Worm (Caenorhabditis elegans) whole organism, early embryonic: ENCODE measurements around the gene mig-21.

ENCODE experiments used
- B0310.2 ChIP-seq: sonication (generic microtip); optimal IDR thresholded peaks from 2 replicates; lab custom pipeline; 2016; ENCODE audit warnings: mild to moderate bottlenecking, missing genetic modification characterization, missing compliant biosample characterization
- F13C5.2 ChIP-seq: sonication (generic microtip); optimal IDR thresholded peaks from 2 replicates; lab custom pipeline; 2017; ENCODE audit warnings: mild to moderate bottlenecking, missing genetic modification characterization, inconsistent platforms, missing compliant biosample characterization
- aly-1 ChIP-seq: sonication (generic microtip); optimal IDR thresholded peaks from 2 replicates; lab custom pipeline; 2016; ENCODE audit warnings: missing genetic modification characterization, missing compliant biosample characterization
- ama-1 ChIP-seq: fragments of 150-350 bp; optimal IDR thresholded peaks from 2 replicates; lab custom pipeline; 2014
- ceh-13 ChIP-seq: fragments of 200-800 bp; sonication (Bioruptor generic); optimal IDR thresholded peaks from 2 replicates; lab custom pipeline; 2018; ENCODE audit warnings: mild to moderate bottlenecking, missing genetic modification characterization, missing compliant biosample characterization
- ceh-36 ChIP-seq: sonication (generic microtip); optimal IDR thresholded peaks from 2 replicates; lab custom pipeline; 2016; ENCODE audit warnings: missing genetic modification characterization, inconsistent platforms, missing compliant biosample characterization
- ets-7 ChIP-seq: sonication (generic microtip); optimal IDR thresholded peaks from 2 replicates; lab custom pipeline; 2016; ENCODE audit warnings: missing genotype, missing genetic modification characterization, missing compliant biosample characterization
- flt-1 ChIP-seq: fragments of 200-800 bp; sonication (Bioruptor generic); IDR thresholded peaks from 2 replicates; pipeline ENCODE4 v1.3.6; 2022; ENCODE audit warnings: missing genetic modification characterization, missing compliant biosample characterization
- hmbx-1 ChIP-seq: sonication (generic microtip); optimal IDR thresholded peaks from 2 replicates; lab custom pipeline; 2016; ENCODE audit warnings: mild to moderate bottlenecking, missing genetic modification characterization, missing compliant biosample characterization
- hmg-4 ChIP-seq: fragments of 200-800 bp; sonication (Bioruptor generic); optimal IDR thresholded peaks from 2 replicates; lab custom pipeline; 2018; ENCODE audit warnings: mild to moderate bottlenecking, missing genetic modification characterization, missing compliant biosample characterization
- hnd-1 ChIP-seq: sonication (generic microtip); optimal IDR thresholded peaks from 2 replicates; lab custom pipeline; 2016; ENCODE audit warnings: missing genetic modification characterization, missing compliant biosample characterization
- pes-1 ChIP-seq: fragments of 200-800 bp; sonication (Bioruptor generic); IDR thresholded peaks from 2 replicates; pipeline ENCODE4 v1.3.6; 2022; ENCODE audit warnings: missing genetic modification reagents, missing genetic modification characterization, missing compliant biosample characterization
- scrt-1 ChIP-seq: fragments of 200-800 bp; sonication (Bioruptor generic); IDR thresholded peaks from 2 replicates; pipeline ENCODE4 v1.3.6; 2022; ENCODE audit warnings: missing genetic modification characterization, missing compliant biosample characterization
- sea-1 ChIP-seq: fragments of 200-800 bp; sonication (Bioruptor generic); conservative IDR thresholded peaks from 2 replicates; pipeline ENCODE4 v1.3.6; 2022; ENCODE audit warnings: missing genetic modification characterization, missing compliant biosample characterization
- tbx-11 ChIP-seq: fragments of 200-800 bp; sonication (Bioruptor generic); IDR thresholded peaks from 2 replicates; pipeline ENCODE4 v1.3.6; 2022; ENCODE audit warnings: missing genetic modification characterization, missing compliant biosample characterization
- tbx-37 ChIP-seq: fragments of 200-800 bp; sonication (Bioruptor generic); conservative IDR thresholded peaks from 2 replicates; pipeline ENCODE4 v1.3.6; 2022; ENCODE audit warnings: missing genetic modification reagents, missing genetic modification characterization, missing compliant biosample characterization
- tra-4 ChIP-seq: sonication (generic microtip); optimal IDR thresholded peaks from 2 replicates; lab custom pipeline; 2017; ENCODE audit warnings: missing genetic modification characterization, missing compliant biosample characterization

The mig-21 gene

DNA sequence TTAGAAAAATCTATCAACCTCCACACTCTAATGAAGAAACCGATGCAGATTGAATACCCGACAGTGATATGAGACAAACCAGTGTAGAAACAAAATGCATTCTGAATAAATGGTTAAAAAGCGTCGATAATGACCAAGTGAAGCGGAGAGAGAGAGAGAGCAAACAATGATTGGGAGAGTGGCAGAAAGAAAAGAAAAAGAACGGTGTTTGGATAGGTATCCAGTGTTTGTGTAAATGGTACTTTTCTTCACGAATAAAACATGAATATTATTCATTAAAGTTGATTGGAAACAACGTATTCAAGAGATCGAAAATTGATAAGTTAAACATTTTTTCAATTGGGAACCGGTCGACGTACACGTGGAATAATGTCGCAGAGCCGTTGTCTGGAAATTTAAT, 8.8 kb downstream of the mig-21 start, which contains the start of gene F01F1.15:
F01F1.15 (minus strand) TSS at position 101 of the 400 bp plus-strand sequence.
- TF ChIP-seq aly-1 (tag; lab: Kevin White, UChicago), result no peak
- TF ChIP-seq F13C5.2 (tag; lab: Kevin White, UChicago), result no peak
- no peak for TF ChIP-seq pes-1 (GFP tag; lab: Robert Waterston, UW)
- TF ChIP-seq sea-1 (GFP tag; lab: Robert Waterston, UW), result no peak
- TF ChIP-seq hnd-1 (tag; lab: Kevin White, UChicago), result no peak
- no peak for TF ChIP-seq tra-4 (tag; lab: Kevin White, UChicago)
- no peak for TF ChIP-seq tbx-11
- TF ChIP-seq hmbx-1 (tag; lab: Kevin White, UChicago), result no peak
- no peak for TF ChIP-seq tbx-37
- no peak for TF ChIP-seq ceh-13
- no peak for TF ChIP-seq ets-7 (tag; lab: Kevin White, UChicago)
- no peak for TF ChIP-seq scrt-1 (GFP tag; lab: Robert Waterston, UW)
- TF ChIP-seq ama-1 (lab: Kevin White, UChicago), result no peak
- no peak for TF ChIP-seq flt-1
- TF ChIP-seq hmg-4 (GFP tag; lab: Kevin White, UChicago), result no peak
- TF ChIP-seq ceh-36, result no peak
- TF ChIP-seq B0310.2 (tag; lab: Kevin White, UChicago), result no peak

DNA sequence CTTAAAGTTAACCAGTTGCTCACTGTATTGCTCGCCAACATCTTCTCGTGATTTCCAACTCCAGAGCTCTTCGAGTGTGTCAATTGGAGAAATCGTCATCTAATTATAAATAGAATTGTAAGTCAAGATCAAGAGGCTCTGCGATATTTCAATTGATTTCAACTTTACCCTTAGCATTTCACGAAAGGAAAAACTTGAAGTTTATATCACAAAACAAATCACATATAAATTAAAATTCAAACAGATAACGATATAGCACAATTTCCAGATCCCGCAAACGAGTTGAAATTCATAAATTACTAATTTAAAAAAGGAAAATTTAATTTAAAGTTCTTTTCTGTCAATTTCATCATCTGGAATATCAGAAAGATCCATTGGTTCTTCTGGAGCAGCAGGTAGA, 9.8 kb downstream of the mig-21 start, which contains the start of gene eng-1:
eng-1 (minus strand) TSS at position 101 of the 400 bp plus-strand sequence.
- TF ChIP-seq tbx-37 (no peak), hnd-1 (tag; lab: Kevin White, UChicago) (no peak), sea-1 (GFP tag; lab: Robert Waterston, UW) (no peak), tbx-11 (no peak), aly-1 (tag; lab: Kevin White, UChicago) (no peak), pes-1 (GFP tag; lab: Robert Waterston, UW) (no peak), scrt-1 (GFP tag; lab: Robert Waterston, UW) (no peak), flt-1 (no peak), ama-1 (lab: Kevin White, UChicago) (no peak), ceh-13 (no peak), ceh-36 (no peak), B0310.2 (tag; lab: Kevin White, UChicago) (no peak)

DNA sequence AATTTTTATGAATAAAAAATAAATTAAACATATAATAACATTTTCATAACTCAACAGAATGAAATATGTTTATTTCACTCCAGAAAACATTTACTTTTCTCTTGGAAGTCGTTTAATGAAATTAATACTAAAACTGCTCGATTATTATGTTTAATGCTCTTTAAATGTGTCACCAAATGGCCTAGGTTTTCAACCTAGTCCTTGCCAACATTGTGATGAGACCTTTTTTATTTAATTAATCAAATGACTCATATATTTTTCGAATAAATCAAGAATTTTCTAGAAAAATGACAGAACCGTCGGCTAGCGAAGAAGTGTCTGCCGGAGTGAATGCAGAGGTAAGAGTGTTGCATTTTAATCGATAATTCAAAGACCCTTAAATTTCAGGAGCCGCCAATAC, 13.9 kb downstream of the mig-21 start, which contains the start of gene rabn-5:
rabn-5 (plus strand) TSS at position 284 of the 400 bp plus-strand sequence.
- TF ChIP-seq tra-4 (tag; lab: Kevin White, UChicago), result no peak
- no peak for TF ChIP-seq hmg-4 (GFP tag; lab: Kevin White, UChicago)
- no peak for TF ChIP-seq aly-1 (tag; lab: Kevin White, UChicago)
- TF ChIP-seq ceh-13, result no peak

- no peak for TF ChIP-seq ceh-36
- TF ChIP-seq hmg-4 (GFP tag; lab: Kevin White, UChicago), result no peak
- TF ChIP-seq B0310.2 (tag; lab: Kevin White, UChicago), result no peak
- no peak for TF ChIP-seq pes-1 (GFP tag; lab: Robert Waterston, UW)
- TF ChIP-seq ceh-13, result no peak
- TF ChIP-seq aly-1 (tag; lab: Kevin White, UChicago), result no peak
- no peak for TF ChIP-seq ets-7 (tag; lab: Kevin White, UChicago)
- TF ChIP-seq tra-4 (tag; lab: Kevin White, UChicago), result no peak
- TF ChIP-seq hnd-1 (tag; lab: Kevin White, UChicago), result no peak
- TF ChIP-seq sea-1 (GFP tag; lab: Robert Waterston, UW), result no peak
- TF ChIP-seq hmbx-1 (tag; lab: Kevin White, UChicago), result no peak
- no peak for TF ChIP-seq flt-1
- no peak for TF ChIP-seq F13C5.2 (tag; lab: Kevin White, UChicago)
- TF ChIP-seq tbx-37, result no peak
- no peak for TF ChIP-seq ama-1 (lab: Kevin White, UChicago)
- TF ChIP-seq tbx-11, result no peak
- no peak for TF ChIP-seq scrt-1 (GFP tag; lab: Robert Waterston, UW)
Measured at ce11 chrIII:5863774-5864173, 14.4 kb downstream of the mig-21 start, which contains the start of gene dnpp-1. Gene dnpp-1 (minus strand): TSS chrIII:5863803.

DNA sequence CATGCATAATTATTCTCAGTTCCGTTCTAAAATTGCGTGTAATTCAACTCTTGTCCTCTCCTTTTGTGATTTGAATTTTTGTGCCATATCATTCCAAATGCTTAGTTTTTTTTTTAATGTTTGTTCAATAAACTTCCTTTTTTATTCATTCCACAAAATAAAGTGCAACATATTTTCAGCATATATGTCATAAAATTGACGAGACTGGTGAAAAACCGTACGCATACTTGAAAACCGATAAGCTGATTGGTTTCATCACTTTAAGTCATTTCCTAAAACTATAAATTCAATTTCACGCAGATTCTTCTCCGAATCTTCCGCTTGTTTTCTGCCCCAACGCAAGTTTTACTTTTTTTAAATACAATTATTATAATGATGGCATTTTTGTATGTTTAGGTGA, 19.2 kb downstream of the mig-21 start, which contains the start of gene dpf-4:
dpf-4 (plus strand) TSS at position 301 of the 400 bp plus-strand sequence.
- TF ChIP-seq flt-1 (no peak), sea-1 (GFP tag; lab: Robert Waterston, UW) (no peak), tra-4 (tag; lab: Kevin White, UChicago) (no peak), ceh-36 (no peak), hnd-1 (tag; lab: Kevin White, UChicago) (no peak), hmbx-1 (tag; lab: Kevin White, UChicago) (no peak), hmg-4 (GFP tag; lab: Kevin White, UChicago) (no peak), F13C5.2 (tag; lab: Kevin White, UChicago) (no peak), aly-1 (tag; lab: Kevin White, UChicago) (no peak), B0310.2 (tag; lab: Kevin White, UChicago) (no peak), pes-1 (GFP tag; lab: Robert Waterston, UW) (no peak), scrt-1 (GFP tag; lab: Robert Waterston, UW) (no peak), tbx-11 (no peak)

ce11 chrIII:5855637-5856179, 22.5 kb downstream of the mig-21 start, which contains the start of the genes cct-6 and alh-9:
Gene cct-6 (minus strand): TSS chrIII:5855687.
Gene alh-9 (plus strand): TSS chrIII:5856018.
- TF ChIP-seq ama-1 (lab: Kevin White, UChicago), result no peak
- TF ChIP-seq hmg-4 (GFP tag; lab: Kevin White, UChicago), result peak; percentile 3
- no peak for TF ChIP-seq pes-1 (GFP tag; lab: Robert Waterston, UW)
- no peak for TF ChIP-seq sea-1 (GFP tag; lab: Robert Waterston, UW)
- peak; percentile 65 for TF ChIP-seq F13C5.2 (tag; lab: Kevin White, UChicago)

DNA sequence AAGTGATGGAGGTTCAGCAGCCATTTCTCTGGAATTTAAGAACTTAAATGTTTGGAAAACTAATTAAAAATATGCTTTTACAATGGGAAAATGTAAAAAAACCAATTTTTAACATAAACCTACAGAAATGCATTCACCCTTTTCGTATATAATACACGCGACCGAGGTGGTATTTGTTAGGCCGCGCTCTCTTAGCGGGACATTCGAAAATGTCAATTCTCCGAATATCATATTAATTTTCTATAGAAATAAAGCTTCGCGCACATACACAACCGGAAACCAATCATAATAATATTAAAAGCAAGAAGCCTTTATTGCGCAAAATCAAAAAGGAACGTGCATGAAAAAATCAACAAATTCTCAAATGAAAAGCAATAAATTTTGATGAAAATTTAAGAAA, 24.9 kb downstream of the mig-21 start, which contains the start of gene ddx-23:
ddx-23 (minus strand) TSS at position 30 of the 400 bp plus-strand sequence.
- TF ChIP-seq tra-4 (tag; lab: Kevin White, UChicago), result no peak
- no peak for TF ChIP-seq tbx-11
- no peak for TF ChIP-seq aly-1 (tag; lab: Kevin White, UChicago)
- TF ChIP-seq F13C5.2 (tag; lab: Kevin White, UChicago), result no peak
- no peak for TF ChIP-seq sea-1 (GFP tag; lab: Robert Waterston, UW)
- no peak for TF ChIP-seq flt-1
- no peak for TF ChIP-seq B0310.2 (tag; lab: Kevin White, UChicago)
- no peak for TF ChIP-seq scrt-1 (GFP tag; lab: Robert Waterston, UW)
- no peak; the same call in 1 of the 2 replicates for TF ChIP-seq tbx-37
- TF ChIP-seq ceh-13, result no peak
- no peak for TF ChIP-seq ceh-36
- TF ChIP-seq pes-1 (GFP tag; lab: Robert Waterston, UW), result no peak
- TF ChIP-seq ama-1 (lab: Kevin White, UChicago), result no peak
- no peak for TF ChIP-seq hnd-1 (tag; lab: Kevin White, UChicago)
- TF ChIP-seq hmbx-1 (tag; lab: Kevin White, UChicago), result no peak
- TF ChIP-seq hmg-4 (GFP tag; lab: Kevin White, UChicago), result no peak
- TF ChIP-seq ets-7 (tag; lab: Kevin White, UChicago), result no peak
